Fruit fly (Drosophila melanogaster): Measurements from ENCODE around the gene CG5292.

Gene CG5292

DNA sequence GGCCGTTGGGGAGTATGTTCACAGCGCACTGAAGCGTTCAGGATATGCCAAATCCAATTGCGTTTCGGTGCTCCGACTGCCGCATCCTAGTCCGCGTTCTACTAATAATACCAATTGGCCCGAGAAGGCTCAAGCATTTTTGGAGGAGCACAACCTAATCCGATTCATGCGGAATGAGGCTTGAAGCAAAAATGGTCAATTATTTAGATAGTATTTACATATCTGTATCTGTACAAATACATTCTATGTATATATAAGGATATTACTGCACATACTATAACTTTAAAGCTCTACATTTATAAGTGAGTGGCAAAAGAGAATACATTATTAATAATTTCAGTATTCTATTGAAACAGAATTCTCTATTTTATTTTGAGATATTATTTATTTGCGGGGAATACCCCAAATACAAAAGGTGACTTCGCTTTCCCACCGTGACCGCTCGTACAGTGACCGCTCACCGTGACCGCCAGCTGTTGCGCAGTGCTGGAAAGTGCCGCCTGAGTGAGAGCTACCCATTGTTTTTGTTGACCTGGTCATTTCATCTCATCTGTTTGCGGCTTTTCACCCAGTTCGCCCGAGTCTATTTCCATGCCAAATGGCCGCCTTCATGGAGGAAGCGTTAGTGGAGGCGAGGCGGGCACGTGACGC is at the start of gene CG5292 (continued):
- peak; percentile 64 for TF ChIP-seq Drgx (GFP tag; IDR thresholded peaks at IDR 0.05)
- no peak for TF ChIP-seq CG12769 (tag; optimal IDR thresholded peaks at IDR 0.05)
- TF ChIP-seq Adf1 (GFP tag; IDR thresholded peaks at IDR 0.05) = peak; percentile 35; the same call in 1 of the 2 replicates
- TF ChIP-seq row (GFP tag; IDR thresholded peaks at IDR 0.05) = peak; percentile 89
- peak; percentile 50 for TF ChIP-seq BEAF-32 (GFP tag; optimal IDR thresholded peaks at IDR 0.05)
- peak; percentile 73 for TF ChIP-seq Opbp (GFP tag; IDR thresholded peaks at IDR 0.05; ENCODE audit: partially characterized antibody)
- TF ChIP-seq eve (GFP tag; optimal IDR thresholded peaks at IDR 0.05) = no peak
- no peak for TF ChIP-seq ato (GFP tag; IDR thresholded peaks at IDR 0.05; ENCODE audit: partially characterized antibody)
- TF ChIP-seq CG12659 (GFP tag; optimal IDR thresholded peaks at IDR 0.05) = peak; percentile 69
- TF ChIP-seq gce (GFP tag; IDR thresholded peaks at IDR 0.05) = no peak
- TF ChIP-seq CG8290 (GFP tag; optimal IDR thresholded peaks at IDR 0.05) = peak; percentile 38
- TF ChIP-seq CG8290 (tag; optimal IDR thresholded peaks at IDR 0.05) = no peak
- no peak for TF ChIP-seq ap (GFP tag; IDR thresholded peaks at IDR 0.05)
- no peak for TF ChIP-seq CG16863 (GFP tag; optimal IDR thresholded peaks at IDR 0.05)
- TF ChIP-seq CG12104 (GFP tag; optimal IDR thresholded peaks at IDR 0.05) = no peak
- TF ChIP-seq D19B (GFP tag; optimal IDR thresholded peaks at IDR 0.05) = peak; percentile 75
- no peak for TF ChIP-seq GATAe (GFP tag; conservative IDR thresholded peaks at IDR 0.05)
- no peak for TF ChIP-seq Hand (GFP tag; optimal IDR thresholded peaks at IDR 0.05)
- TF ChIP-seq repo (GFP tag; optimal IDR thresholded peaks at IDR 0.05) = peak; percentile 0
- no peak for TF ChIP-seq kay (GFP tag; optimal IDR thresholded peaks at IDR 0.05)
- TF ChIP-seq C15 (GFP tag; IDR thresholded peaks at IDR 0.05) = 0 out of 3 replicates have a peak, but pooled peaks have one; percentile 21
- no peak for TF ChIP-seq lov (optimal IDR thresholded peaks at IDR 0.05)
- TF ChIP-seq lov (GFP tag; IDR thresholded peaks at IDR 0.05) = 0 out of 3 replicates have a peak, but pooled peaks have one; percentile 42
- TF ChIP-seq PHDP (tag; optimal IDR thresholded peaks at IDR 0.05) = no peak
- TF ChIP-seq cwo (GFP tag; optimal IDR thresholded peaks at IDR 0.05) = peak; percentile 9
- peak; percentile 44 for TF ChIP-seq CG10209 (GFP tag; optimal IDR thresholded peaks at IDR 0.05)
- no peak for TF ChIP-seq CG7357 (GFP tag; IDR thresholded peaks at IDR 0.05)
- TF ChIP-seq lmd (GFP tag; IDR thresholded peaks at IDR 0.05) = peak; percentile 42; the same call in 1 of the 2 replicates
- peak; percentile 65; the same call in 1 of the 2 replicates for TF ChIP-seq Bgb (GFP tag; IDR thresholded peaks at IDR 0.05; ENCODE audit: partially characterized antibody)
- peak; percentile 57 for TF ChIP-seq B-H2 (GFP tag; optimal IDR thresholded peaks at IDR 0.05)
- TF ChIP-seq otp (GFP tag; IDR thresholded peaks at IDR 0.05) = no peak
- TF ChIP-seq NC2β (GFP tag; optimal IDR thresholded peaks at IDR 0.05) = peak; percentile 10
- peak; percentile 59 for TF ChIP-seq CG4617 (GFP tag; optimal IDR thresholded peaks at IDR 0.05; ENCODE audit: borderline replicate concordance)
- no peak for TF ChIP-seq pnt (GFP tag; optimal IDR thresholded peaks at IDR 0.05)
- no peak for TF ChIP-seq Lpt (GFP tag; optimal IDR thresholded peaks at IDR 0.05)
- TF ChIP-seq CG4404 (GFP tag; IDR thresholded peaks at IDR 0.05) = no peak
- no peak for TF ChIP-seq pros (GFP tag; optimal IDR thresholded peaks at IDR 0.05)
- peak; percentile 85 for TF ChIP-seq CG10267 (tag; optimal IDR thresholded peaks at IDR 0.05)
- TF ChIP-seq CG15479 (GFP tag; optimal IDR thresholded peaks at IDR 0.05) = no peak
- no peak for TF ChIP-seq Lim3 (GFP tag; IDR thresholded peaks at IDR 0.05)
- no peak for TF ChIP-seq chif (GFP tag; optimal IDR thresholded peaks at IDR 0.05)
- TF ChIP-seq sens (GFP tag) = peak; percentile 93
- TF ChIP-seq salm (tag; optimal IDR thresholded peaks at IDR 0.05) = no peak
- TF ChIP-seq CG1602 (GFP tag; optimal IDR thresholded peaks at IDR 0.05) = peak; percentile 26
- no peak for TF ChIP-seq ab (GFP tag; optimal IDR thresholded peaks at IDR 0.05)
- TF ChIP-seq chinmo (GFP tag; IDR thresholded peaks at IDR 0.05; ENCODE audit: partially characterized antibody) = no peak
- peak; percentile 20 for TF ChIP-seq disco-r (GFP tag; optimal IDR thresholded peaks at IDR 0.05)
- no peak for TF ChIP-seq CTCF (GFP tag; optimal IDR thresholded peaks at IDR 0.05)
- no peak for TF ChIP-seq fd102C (GFP tag; optimal IDR thresholded peaks at IDR 0.05)
- no peak for TF ChIP-seq dmrt99B (tag; optimal IDR thresholded peaks at IDR 0.05)
- no peak for TF ChIP-seq hb (GFP tag; IDR thresholded peaks at IDR 0.05; ENCODE audit: partially characterized antibody)

Measured in whole organism, embryonic.